Worm (Caenorhabditis elegans) whole organism, L4/young adult: ENCODE measurements around the gene fipr-7.

ENCODE experiments used
- W03F9.2 ChIP-seq: fragments of 150-350 bp; optimal IDR thresholded peaks from 2 replicates; lab custom pipeline; 2014; ENCODE audit warnings: missing biosample characterization, missing genetic modification characterization
- dao-5 ChIP-seq: sonication (generic microtip); optimal IDR thresholded peaks from 2 replicates; lab custom pipeline; 2016; ENCODE audit warnings: missing genotype, missing genetic modification characterization, moderate library complexity, missing compliant biosample characterization
- him-1 ChIP-seq: sonication (generic microtip); optimal IDR thresholded peaks from 2 replicates; lab custom pipeline; 2016; ENCODE audit warnings: missing genotype, missing genetic modification reagents, missing genetic modification characterization, missing compliant biosample characterization

fipr-7 gene

ce11 chrV:10255005-10255472 lies 25.4 kb downstream of the fipr-7 start, which contains the start of gene rop-1:
Gene rop-1 (minus strand): TSS chrV:10255055.
- no peak for TF ChIP-seq W03F9.2
- TF ChIP-seq dao-5: no peak
- TF ChIP-seq him-1 (tag; lab: Kevin White, UChicago): no peak

- TF ChIP-seq dao-5: no peak
These were observed 26.4 kb downstream of the fipr-7 start, which contains the start of gene nhr-232 for ce11 chrV:10256050-10256449. Gene nhr-232 (plus strand): TSS chrV:10256170.

DNA sequence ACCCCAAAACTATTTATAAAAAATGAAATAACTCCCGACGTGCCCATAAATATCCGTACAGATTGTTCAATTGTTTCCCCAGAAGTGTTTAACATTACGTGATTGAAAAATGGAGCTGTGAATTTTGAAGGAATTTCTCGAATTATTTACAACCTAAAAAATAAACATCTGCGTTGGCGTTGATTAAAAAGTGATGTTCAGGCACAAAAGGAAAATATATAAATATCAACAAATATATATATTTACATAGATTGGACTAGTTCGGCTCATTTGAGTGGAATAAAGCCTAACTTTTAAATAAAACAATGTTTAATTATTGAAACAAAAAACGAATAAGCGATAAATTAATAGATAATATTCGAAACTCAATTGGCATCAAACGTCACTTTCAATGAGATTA lies 30.8 kb downstream of the fipr-7 start, which contains the start of gene sri-18:
TSS of gene sri-18 (minus strand) at position 101 of the 400 bp plus-strand sequence.
- peak; percentile 15 for TF ChIP-seq him-1 (tag; lab: Kevin White, UChicago)
- TF ChIP-seq W03F9.2: no peak

ce11 chrV:10265019-10265418 lies 35.4 kb downstream of the fipr-7 start:
- TF ChIP-seq W03F9.2 (no peak), dao-5 (no peak), him-1 (tag; lab: Kevin White, UChicago) (no peak)

ce11 chrV:10266050-10266449 lies 36.4 kb downstream of the fipr-7 start:
- no peak for TF ChIP-seq W03F9.2
- no peak for TF ChIP-seq dao-5
- TF ChIP-seq him-1 (tag; lab: Kevin White, UChicago): no peak

DNA sequence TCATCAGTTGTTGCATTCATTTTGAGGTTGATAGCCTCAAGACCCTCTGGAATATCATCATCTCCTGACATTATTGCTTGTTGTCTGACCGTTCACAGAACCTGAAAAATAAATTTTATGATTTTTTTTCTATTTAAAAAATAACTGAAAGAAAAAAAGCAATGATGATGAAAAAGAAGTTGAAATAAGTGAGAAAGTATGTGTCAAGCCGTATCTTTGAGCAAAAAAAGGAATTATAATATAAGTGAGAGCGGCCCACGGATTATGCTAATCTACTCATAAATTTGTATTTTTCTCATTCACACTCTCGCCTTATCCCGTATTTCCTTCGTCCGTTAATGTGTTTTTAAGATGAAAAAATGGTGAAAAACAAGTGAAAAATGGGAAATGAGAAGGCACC lies 40.6 kb downstream of the fipr-7 start, which contains the start of gene ric-4:
TSS of gene ric-4 (minus strand) at position 101 of the 400 bp plus-strand sequence.
- TF ChIP-seq W03F9.2 (no peak), him-1 (tag; lab: Kevin White, UChicago) (no peak), dao-5 (no peak)

DNA sequence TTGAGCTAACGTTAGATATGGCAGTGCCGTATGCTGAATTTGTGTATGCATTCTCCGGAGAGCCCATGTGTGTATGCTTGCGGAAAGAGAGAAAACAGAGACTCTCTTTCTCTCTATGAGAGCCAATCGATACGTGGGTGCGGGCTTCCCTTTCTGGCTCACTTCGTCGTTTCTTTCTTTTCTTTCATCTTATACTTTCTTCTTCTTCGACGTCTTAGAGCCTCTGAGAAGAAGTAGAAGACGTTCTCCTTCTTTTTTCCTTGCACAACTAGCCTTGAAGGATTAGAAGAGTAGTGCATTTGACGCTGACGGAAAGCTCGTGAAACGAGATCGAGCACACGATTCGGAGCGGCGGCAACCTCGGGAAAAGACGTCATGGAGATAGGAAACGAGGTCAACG lies 44.2 kb downstream of the fipr-7 start:
- TF ChIP-seq dao-5: no peak
- peak; percentile 46 for TF ChIP-seq him-1 (tag; lab: Kevin White, UChicago)

DNA sequence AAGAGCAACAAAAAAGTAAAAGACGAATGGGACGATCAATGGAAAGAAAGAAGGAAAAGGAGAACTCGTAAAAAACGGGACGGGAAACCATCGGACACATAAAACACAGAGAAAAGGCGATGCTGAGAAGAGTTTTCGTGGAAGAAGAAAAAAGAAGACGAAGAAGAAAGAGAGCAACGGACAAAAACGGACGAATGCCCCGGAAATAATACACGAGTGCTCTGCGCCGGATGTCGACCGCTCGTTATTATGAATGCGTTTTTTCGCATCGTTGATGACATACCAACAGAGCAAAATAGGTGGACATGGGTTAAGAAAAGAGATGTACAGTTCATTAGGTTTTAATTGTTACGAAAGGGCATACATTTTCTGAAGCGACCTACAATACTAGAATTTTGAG lies 46.0 kb downstream of the fipr-7 start, which contains the start of gene Y22F5A.11:
TSS of gene Y22F5A.11 (minus strand) at position 28 of the 400 bp plus-strand sequence.
- TF ChIP-seq W03F9.2: no peak
- TF ChIP-seq him-1 (tag; lab: Kevin White, UChicago): no peak
- no peak for TF ChIP-seq dao-5

DNA sequence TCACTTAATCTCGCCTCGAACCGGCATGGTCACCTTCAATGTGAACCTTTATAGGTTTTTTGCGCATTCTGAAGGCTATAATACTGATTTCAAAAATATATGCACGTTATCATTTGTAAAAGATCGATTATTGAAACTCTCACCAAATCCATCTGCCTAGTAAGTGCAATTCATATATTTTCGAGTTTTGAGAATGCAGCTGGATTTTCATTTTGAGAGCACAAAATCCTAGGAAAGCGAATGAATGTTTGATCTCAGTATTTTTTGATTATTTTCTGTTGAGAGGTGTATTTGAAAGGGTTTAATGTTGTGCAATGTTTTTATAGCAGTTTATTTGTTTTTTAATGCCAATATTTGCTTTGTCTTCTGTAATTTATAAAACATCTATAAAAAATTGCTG lies 46.4 kb downstream of the fipr-7 start:
- TF ChIP-seq him-1 (tag; lab: Kevin White, UChicago): no peak
- TF ChIP-seq W03F9.2: no peak
- no peak for TF ChIP-seq dao-5

ce11 chrV:10277579-10277978 lies 48.0 kb downstream of the fipr-7 start, which contains the start of gene lys-1:
Gene lys-1 (plus strand): TSS chrV:10277904.
- TF ChIP-seq W03F9.2 (no peak), dao-5 (no peak), him-1 (tag; lab: Kevin White, UChicago) (no peak)
